Fruit fly (Drosophila melanogaster): ENCODE measurements around the gene BicD.

Gene BicD

dm6 chr2L:17429788-17430587, 43.0 kb downstream of the BicD start:
- TF ChIP-seq noc (tag; optimal IDR thresholded peaks at IDR 0.05): peak; percentile 97

DNA sequence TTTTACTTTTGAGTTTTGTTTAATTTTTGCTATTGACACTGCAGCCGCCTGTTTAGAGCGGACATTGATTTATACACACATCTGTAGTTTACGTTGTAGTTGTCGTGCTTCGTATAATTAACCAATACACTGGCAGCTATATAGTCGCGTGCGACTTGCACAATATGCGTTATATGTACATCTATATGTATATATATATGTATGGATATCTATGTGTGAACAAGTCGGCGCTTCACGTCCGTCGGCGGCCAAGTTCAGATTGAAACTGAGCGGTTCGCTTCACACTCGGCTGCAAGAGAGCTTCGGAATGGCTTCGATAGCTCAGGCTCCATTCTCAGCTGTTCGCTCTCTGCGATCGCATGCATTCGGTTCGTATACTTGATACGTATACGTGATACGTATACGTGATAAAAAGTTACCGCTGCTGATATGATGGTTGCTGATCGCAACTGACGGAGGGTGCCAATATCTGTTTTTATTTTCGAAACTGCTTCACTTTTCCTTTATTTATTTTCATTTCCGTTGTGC, 45.0 kb downstream of the BicD start:
- peak; percentile 14 for TF ChIP-seq noc (tag; optimal IDR thresholded peaks at IDR 0.05)

- TF ChIP-seq noc (tag; optimal IDR thresholded peaks at IDR 0.05): no peak
These were observed 45.8 kb downstream of the BicD start for dm6 chr2L:17427187-17427586.

- no peak for TF ChIP-seq noc (tag; optimal IDR thresholded peaks at IDR 0.05)
These were observed 47.6 kb downstream of the BicD start for dm6 chr2L:17425412-17425811.

- TF ChIP-seq noc (tag; optimal IDR thresholded peaks at IDR 0.05): no peak
These were observed 48.0 kb downstream of the BicD start for dm6 chr2L:17425005-17425404.

dm6 chr2L:17422089-17422488, 50.9 kb downstream of the BicD start:
- TF ChIP-seq noc (tag; optimal IDR thresholded peaks at IDR 0.05): no peak

DNA sequence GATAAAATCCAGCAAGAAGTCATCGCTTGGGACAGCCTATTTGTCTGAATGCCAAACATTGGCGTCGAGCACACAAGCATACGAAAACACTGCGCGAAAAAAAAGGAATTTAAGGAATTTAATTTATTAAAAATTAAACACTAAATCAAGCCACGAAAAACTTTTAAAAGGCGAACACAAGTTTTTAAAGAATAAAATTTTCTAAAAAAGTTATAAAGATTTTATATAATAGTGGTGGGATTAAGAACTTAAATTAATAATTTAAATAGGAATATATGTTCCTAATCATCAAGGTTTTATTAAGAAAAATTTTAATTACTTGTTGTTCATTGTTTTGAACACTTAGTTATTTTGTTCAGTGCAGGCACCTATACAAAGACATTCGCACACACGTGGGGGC, 51.6 kb downstream of the BicD start:
- TF ChIP-seq noc (tag; optimal IDR thresholded peaks at IDR 0.05): peak; percentile 24

DNA sequence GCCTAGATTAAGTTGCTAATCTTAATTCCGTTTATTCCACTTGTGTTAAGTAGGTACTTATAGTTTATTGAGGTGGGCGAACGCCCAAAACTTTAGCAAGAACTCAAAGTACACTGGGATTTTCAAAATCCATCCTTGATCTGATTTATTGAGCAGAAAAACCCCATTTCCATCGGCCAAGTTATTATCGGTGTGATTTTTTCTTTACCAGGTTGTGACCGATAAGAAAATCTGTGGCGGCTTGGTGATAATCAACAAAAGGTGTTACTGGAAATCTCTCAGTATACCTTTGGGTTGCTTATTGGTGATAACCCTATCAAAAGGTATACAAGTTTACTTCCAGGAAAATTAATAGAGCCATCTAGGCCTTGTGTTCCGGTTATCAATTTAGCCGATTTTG, 52.6 kb downstream of the BicD start:
- TF ChIP-seq noc (tag; optimal IDR thresholded peaks at IDR 0.05): no peak

DNA sequence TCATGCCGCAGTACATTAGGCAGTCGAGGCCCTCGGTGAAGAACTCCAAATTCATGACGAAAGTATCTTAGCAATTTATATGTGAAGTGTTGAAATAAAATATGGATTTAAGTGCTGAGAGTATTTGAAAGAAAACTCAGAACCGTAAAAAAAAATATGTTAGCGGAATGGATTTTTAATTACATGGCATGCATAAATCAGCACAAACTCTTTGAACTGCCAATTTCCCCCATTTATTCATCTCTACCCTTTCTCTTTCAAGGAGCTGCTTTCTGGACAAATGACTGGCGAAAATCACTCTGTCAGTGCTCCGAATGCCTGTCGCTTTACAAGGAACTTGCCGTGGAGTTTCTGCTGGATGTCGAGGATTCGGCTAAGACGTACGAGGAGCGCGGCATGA, 60.5 kb downstream of the BicD start, which contains the start of gene Rsph9:
Gene Rsph9, minus strand, starts transcription at position 101 of the 400 bp plus-strand sequence.
- TF ChIP-seq noc (tag; optimal IDR thresholded peaks at IDR 0.05): no peak

- TF ChIP-seq noc (tag; optimal IDR thresholded peaks at IDR 0.05): no peak
These were observed 62.7 kb downstream of the BicD start, which contains the start of the genes Polr2J and CG15141 for dm6 chr2L:17410358-17410757. Gene Polr2J, minus strand, starts transcription at chr2L:17410406. Gene CG15141, plus strand, starts transcription at chr2L:17410641.

All from whole organism, larva.